Fruit fly (Drosophila melanogaster) whole organism, embryonic: ENCODE data around the gene Lcp65Ag2.
A peak's percentile ranks its signal among the peaks of the same experiment; 100 is the strongest.

Source experiments
- Bgb ChIP-seq: fragments of 200-800 bp; sonication (Bioruptor generic); IDR thresholded peaks from 2 replicates; pipeline ENCODE4 v1.3.6; 2022; ENCODE audit warnings: missing biosample characterization, missing genetic modification characterization; ENCODE audit not compliant: partially characterized antibody
- Bteb2 ChIP-seq: fragments of 200-800 bp; sonication (Bioruptor generic); optimal IDR thresholded peaks from 2 replicates; lab custom pipeline; 2016; ENCODE audit warnings: missing biosample characterization, missing genetic modification characterization
- CG10654 ChIP-seq: fragments of 200-800 bp; sonication (Bioruptor generic); optimal IDR thresholded peaks from 2 replicates; lab custom pipeline; 2016; ENCODE audit warnings: missing biosample characterization, missing genetic modification characterization
- CG12299 ChIP-seq: fragments of 200-800 bp; sonication (Bioruptor generic); optimal IDR thresholded peaks from 2 replicates; lab custom pipeline; 2018; ENCODE audit warnings: missing biosample characterization, mild to moderate bottlenecking, missing genetic modification characterization
- CG13424 ChIP-seq: fragments of 200-800 bp; sonication (Bioruptor generic); optimal IDR thresholded peaks from 2 replicates; lab custom pipeline; 2019; ENCODE audit warnings: missing biosample characterization, mild to moderate bottlenecking, missing genetic modification characterization, moderate library complexity
- CG13775 ChIP-seq: fragments of 200-800 bp; sonication (Bioruptor generic); optimal IDR thresholded peaks from 3 replicates; lab custom pipeline; 2017; ENCODE audit warnings: missing biosample characterization, mild to moderate bottlenecking, missing genetic modification characterization
- CG1792 ChIP-seq: fragments of 200-800 bp; sonication (Bioruptor generic); optimal IDR thresholded peaks from 2 replicates; lab custom pipeline; 2016; ENCODE audit warnings: missing biosample characterization, missing genetic modification characterization
- CG18262 ChIP-seq: fragments of 200-800 bp; optimal IDR thresholded peaks from 3 replicates; lab custom pipeline; 2019; ENCODE audit warnings: missing biosample characterization, mild to moderate bottlenecking, missing genetic modification characterization, moderate library complexity
- CG18764 ChIP-seq: fragments of 200-800 bp; sonication (Bioruptor generic); optimal IDR thresholded peaks from 3 replicates; lab custom pipeline; 2016; ENCODE audit warnings: missing biosample characterization, missing genetic modification characterization
- CG2202 ChIP-seq: fragments of 200-800 bp; sonication (Bioruptor generic); optimal IDR thresholded peaks from 2 replicates; lab custom pipeline; 2018; ENCODE audit warnings: missing biosample characterization, mild to moderate bottlenecking, missing genetic modification characterization
- CG2889 ChIP-seq: fragments of 200-800 bp; sonication (Bioruptor generic); IDR thresholded peaks from 3 replicates; pipeline ENCODE4 v1.3.6; 2022; ENCODE audit warnings: missing biosample characterization, missing genetic modification characterization
- CG31365 ChIP-seq: fragments of 200-800 bp; sonication (Bioruptor generic); optimal IDR thresholded peaks from 2 replicates; lab custom pipeline; 2018; ENCODE audit warnings: missing biosample characterization, mild to moderate bottlenecking, missing genetic modification characterization
- CG4730 ChIP-seq: fragments of 200-800 bp; sonication (Bioruptor generic); IDR thresholded peaks from 2 replicates; pipeline ENCODE4 v1.3.6; 2022; ENCODE audit warnings: missing biosample characterization, missing genetic modification characterization
- CG7357 ChIP-seq: fragments of 200-800 bp; sonication (Bioruptor generic); IDR thresholded peaks from 3 replicates; pipeline ENCODE4 v1.3.6; 2022; ENCODE audit warnings: missing biosample characterization, missing genetic modification characterization
- CG8281 ChIP-seq: fragments of 200-800 bp; sonication (Bioruptor generic); optimal IDR thresholded peaks from 2 replicates; lab custom pipeline; 2018; ENCODE audit warnings: missing biosample characterization, mild to moderate bottlenecking, missing genetic modification characterization, moderate library complexity
- CG8359 ChIP-seq: fragments of 200-800 bp; sonication (Bioruptor generic); optimal IDR thresholded peaks from 2 replicates; lab custom pipeline; 2017; ENCODE audit warnings: missing biosample characterization, mild to moderate bottlenecking, missing genetic modification characterization, borderline replicate concordance
- CG9727 ChIP-seq: fragments of 200-800 bp; sonication (Bioruptor generic); optimal IDR thresholded peaks from 3 replicates; lab custom pipeline; 2017; ENCODE audit warnings: missing biosample characterization, mild to moderate bottlenecking, missing genetic modification characterization
- CoRest ChIP-seq: fragments of 200-800 bp; sonication (Bioruptor generic); optimal IDR thresholded peaks from 3 replicates; lab custom pipeline; 2018; ENCODE audit warnings: missing biosample characterization, mild to moderate bottlenecking, missing genetic modification characterization, moderate library complexity
- D19B ChIP-seq: fragments of 200-800 bp; sonication (Bioruptor generic); optimal IDR thresholded peaks from 2 replicates; lab custom pipeline; 2017; ENCODE audit warnings: missing biosample characterization, mild to moderate bottlenecking, missing genetic modification characterization
- Fer1 ChIP-seq: fragments of 200-800 bp; sonication (Bioruptor generic); optimal IDR thresholded peaks from 2 replicates; lab custom pipeline; 2017; ENCODE audit warnings: missing biosample characterization, mild to moderate bottlenecking, missing genetic modification characterization
- Hand ChIP-seq: fragments of 200-800 bp; sonication (Bioruptor generic); optimal IDR thresholded peaks from 2 replicates; lab custom pipeline; 2017; ENCODE audit warnings: mild to moderate bottlenecking, missing biosample characterization, missing genetic modification reagents, missing genetic modification characterization
- Lhr ChIP-seq: fragments of 200-800 bp; sonication (Bioruptor generic); optimal IDR thresholded peaks from 3 replicates; lab custom pipeline; 2017; ENCODE audit warnings: mild to moderate bottlenecking, missing biosample characterization, missing genetic modification reagents, missing genetic modification characterization
- MESR4 ChIP-seq: fragments of 200-800 bp; sonication (Bioruptor generic); optimal IDR thresholded peaks from 2 replicates; lab custom pipeline; 2018; ENCODE audit warnings: missing biosample characterization, mild to moderate bottlenecking, missing genetic modification characterization, moderate library complexity
- MTF-1 ChIP-seq: fragments of 200-800 bp; sonication (Bioruptor generic); optimal IDR thresholded peaks from 2 replicates; lab custom pipeline; 2018; ENCODE audit warnings: missing biosample characterization, mild to moderate bottlenecking, missing genetic modification characterization, borderline replicate concordance
- Mad ChIP-seq: fragments of 200-800 bp; sonication (Bioruptor generic); optimal IDR thresholded peaks from 2 replicates; lab custom pipeline; 2016; ENCODE audit warnings: missing biosample characterization, missing genetic modification characterization
- Side ChIP-seq: fragments of 200-800 bp; sonication (Bioruptor generic); optimal IDR thresholded peaks from 2 replicates; lab custom pipeline; 2016; ENCODE audit warnings: missing biosample characterization, missing genetic modification characterization
- Ssrp ChIP-seq: fragments of 200-800 bp; sonication (Bioruptor generic); optimal IDR thresholded peaks from 2 replicates; lab custom pipeline; 2018; ENCODE audit warnings: missing biosample characterization, mild to moderate bottlenecking, missing genetic modification characterization, moderate library complexity
- ac ChIP-seq: fragments of 200-800 bp; sonication (Bioruptor generic); optimal IDR thresholded peaks from 3 replicates; lab custom pipeline; 2017; ENCODE audit warnings: missing biosample characterization, mild to moderate bottlenecking, missing genetic modification characterization
- bbx ChIP-seq: fragments of 200-800 bp; sonication (Bioruptor generic); IDR thresholded peaks from 2 replicates; pipeline ENCODE4 v1.3.6; 2022; ENCODE audit warnings: missing biosample characterization, missing genetic modification characterization; ENCODE audit not compliant: partially characterized antibody
- cad ChIP-seq: fragments of >200 bp; optimal IDR thresholded peaks from 2 replicates; lab custom pipeline; 2017; ENCODE audit warnings: missing biosample characterization, missing genetic modification characterization
- crol ChIP-seq: fragments of 200-800 bp; sonication (Bioruptor generic); IDR thresholded peaks from 2 replicates; pipeline ENCODE4 v1.3.6; 2022; ENCODE audit warnings: missing biosample characterization, missing genetic modification characterization
- dan ChIP-seq: fragments of 200-800 bp; sonication (Bioruptor generic); IDR thresholded peaks from 2 replicates; pipeline ENCODE4 v1.3.6; 2022; ENCODE audit warnings: missing biosample characterization, missing genetic modification characterization
- dmrt11E ChIP-seq: fragments of 200-800 bp; sonication (Bioruptor generic); optimal IDR thresholded peaks from 3 replicates; lab custom pipeline; 2018; ENCODE audit warnings: missing biosample characterization, mild to moderate bottlenecking, missing genetic modification characterization, moderate library complexity
- dpn ChIP-seq, 2 experiments: fragments of 200-800 bp; sonication (Bioruptor generic); optimal IDR thresholded peaks; 3 replicates each; lab custom pipeline; 2016; ENCODE audit warnings: missing biosample characterization in 2 of 2, missing genetic modification characterization in 2 of 2
- hth ChIP-seq: fragments of >200 bp; optimal IDR thresholded peaks from 2 replicates; lab custom pipeline; 2017; ENCODE audit warnings: inconsistent platforms
- kay ChIP-seq: fragments of 200-800 bp; sonication (Bioruptor generic); optimal IDR thresholded peaks from 2 replicates; lab custom pipeline; 2016; ENCODE audit warnings: missing biosample characterization, missing genetic modification characterization
- mam ChIP-seq: fragments of 200-800 bp; sonication (Bioruptor generic); optimal IDR thresholded peaks from 3 replicates; lab custom pipeline; 2016; ENCODE audit warnings: missing biosample characterization, missing genetic modification characterization
- mirr ChIP-seq: fragments of 200-800 bp; sonication (Bioruptor generic); optimal IDR thresholded peaks from 3 replicates; lab custom pipeline; 2018; ENCODE audit warnings: missing biosample characterization, mild to moderate bottlenecking, missing genetic modification characterization
- pnt ChIP-seq: fragments of 200-800 bp; sonication (Bioruptor generic); optimal IDR thresholded peaks from 3 replicates; lab custom pipeline; 2016; ENCODE audit warnings: missing biosample characterization, missing genetic modification characterization
- pzg ChIP-seq: fragments of 200-800 bp; sonication (Bioruptor generic); optimal IDR thresholded peaks from 3 replicates; lab custom pipeline; 2018; ENCODE audit warnings: missing biosample characterization, mild to moderate bottlenecking, missing genetic modification characterization, moderate library complexity
- sc ChIP-seq, 3 experiments: fragments of >200 bp in 2 of 3; fragments of 200-800 bp in 1 of 3; sonication (Bioruptor generic) in 1 of 3; optimal IDR thresholded peaks; 2 replicates in 2 of 3; 3 replicates in 1 of 3; lab custom pipeline; 2017; ENCODE audit warnings: mild to moderate bottlenecking in 1 of 3, missing biosample characterization in 1 of 3, missing genetic modification characterization in 1 of 3, missing genetic modification reagents in 1 of 3
- sd ChIP-seq: fragments of 200-800 bp; sonication (Bioruptor generic); optimal IDR thresholded peaks from 3 replicates; lab custom pipeline; 2018; ENCODE audit warnings: missing biosample characterization, mild to moderate bottlenecking, missing genetic modification characterization, moderate library complexity
- sens ChIP-seq: fragments of 200-800 bp; sonication (Bioruptor generic); peaks from one replicate; lab custom pipeline; 2016; ENCODE audit warnings: missing biosample characterization, missing genetic modification characterization
- so ChIP-seq: fragments of 200-800 bp; sonication (Bioruptor generic); IDR thresholded peaks from 3 replicates; pipeline ENCODE4 v1.3.6; 2022; ENCODE audit warnings: missing biosample characterization, missing genetic modification characterization
- tgo ChIP-seq: fragments of 200-800 bp; sonication (Bioruptor generic); IDR thresholded peaks from 3 replicates; pipeline ENCODE4 v1.3.6; 2022; ENCODE audit warnings: missing biosample characterization, missing genetic modification characterization
- wdn ChIP-seq: fragments of 200-800 bp; sonication (Bioruptor generic); IDR thresholded peaks from 2 replicates; pipeline ENCODE4 v1.3.6; 2022; ENCODE audit warnings: missing biosample characterization, missing genetic modification characterization

Gene Lcp65Ag2

dm6 chr3L:6181776-6182175 lies 48.4 kb upstream of the Lcp65Ag2 start, which contains the start of gene CG10274 (continued):
- TF ChIP-seq kay (GFP tag; lab: Kevin White, UChicago) (peak; percentile 67), CoRest (tag; lab: Kevin White, UChicago) (peak; percentile 90), dmrt11E (peak; percentile 77), wdn (peak; percentile 40; the same call in 1 of the 2 replicates), CG10654 (GFP tag; lab: Kevin White, UChicago) (peak; percentile 68), sd (tag; lab: Kevin White, UChicago) (peak; percentile 98), Bteb2 (GFP tag; lab: Kevin White, UChicago) (peak; percentile 75), dan (no peak), hth (lab: Kevin White, UChicago) (no peak), CG7357 (GFP tag; lab: Robert Waterston, UW) (peak; percentile 33; the same call in 1 of the 3 replicates), MTF-1 (no peak), sc (optimal IDR thresholded peaks at IDR 0.05; lab: Kevin White, UChicago) (no peak), sc (GFP tag; optimal IDR thresholded peaks at IDR 0.05; lab: Kevin White, UChicago) (peak; percentile 29), Bgb (GFP tag; lab: Robert Waterston, UW) (no peak), mirr (GFP tag; lab: Kevin White, UChicago) (no peak), CG1792 (GFP tag; lab: Kevin White, UChicago) (peak; percentile 43), pnt (GFP tag; lab: Kevin White, UChicago) (peak; percentile 54), MESR4 (GFP tag; lab: Kevin White, UChicago) (no peak), mam (GFP tag; lab: Kevin White, UChicago) (peak; percentile 80), Side (peak; percentile 58), so (GFP tag; lab: Robert Waterston, UW) (0 out of 3 replicates have a peak, but pooled peaks have one; percentile 13), CG18262 (peak; percentile 76), D19B (GFP tag; lab: Kevin White, UChicago) (no peak), CG2202 (tag; lab: Kevin White, UChicago) (peak; percentile 57), ac (GFP tag; lab: Kevin White, UChicago) (no peak), pzg (GFP tag; lab: Kevin White, UChicago) (peak; percentile 65), CG18764 (GFP tag; lab: Kevin White, UChicago) (peak; percentile 72), Hand (no peak), CG13424 (peak; percentile 84), CG13775 (GFP tag; lab: Kevin White, UChicago) (peak; percentile 83), tgo (GFP tag; lab: Robert Waterston, UW) (peak; percentile 77), sens (GFP tag; lab: Kevin White, UChicago) (peak; percentile 96), dpn (GFP tag; optimal IDR thresholded peaks at IDR 0.05; lab: Kevin White, UChicago) (peak; percentile 72 to 81), Ssrp (peak; percentile 80), bbx (GFP tag; lab: Robert Waterston, UW) (no peak), Mad (GFP tag; lab: Kevin White, UChicago) (peak; percentile 69), CG2889 (GFP tag; lab: Robert Waterston, UW) (0 out of 3 replicates have a peak, but pooled peaks have one; percentile 38), CG4730 (0 out of 2 replicates have a peak, but pooled peaks have one; percentile 15), Fer1 (peak; percentile 79), CG9727 (GFP tag; lab: Kevin White, UChicago) (peak; percentile 76), crol (no peak), Lhr (peak; percentile 55), CG8359 (GFP tag; lab: Kevin White, UChicago) (no peak), CG8281 (tag; lab: Kevin White, UChicago) (no peak), CG31365 (tag; lab: Kevin White, UChicago) (no peak), cad (GFP tag; lab: Kevin White, UChicago) (no peak), CG12299 (tag; lab: Kevin White, UChicago) (peak; percentile 19)
